Worm (Caenorhabditis elegans) whole organism, early embryonic: ENCODE results near the gene Y37H2A.12.

Experiments
- B0310.2 ChIP-seq: sonication (generic microtip); optimal IDR thresholded peaks from 2 replicates; lab custom pipeline; 2016; ENCODE audit warnings: mild to moderate bottlenecking, missing genetic modification characterization, missing compliant biosample characterization
- F13C5.2 ChIP-seq: sonication (generic microtip); optimal IDR thresholded peaks from 2 replicates; lab custom pipeline; 2017; ENCODE audit warnings: mild to moderate bottlenecking, missing genetic modification characterization, inconsistent platforms, missing compliant biosample characterization
- aly-1 ChIP-seq: sonication (generic microtip); optimal IDR thresholded peaks from 2 replicates; lab custom pipeline; 2016; ENCODE audit warnings: missing genetic modification characterization, missing compliant biosample characterization
- ama-1 ChIP-seq: fragments of 150-350 bp; optimal IDR thresholded peaks from 2 replicates; lab custom pipeline; 2014
- ceh-36 ChIP-seq: sonication (generic microtip); optimal IDR thresholded peaks from 2 replicates; lab custom pipeline; 2016; ENCODE audit warnings: missing genetic modification characterization, inconsistent platforms, missing compliant biosample characterization
- ets-7 ChIP-seq: sonication (generic microtip); optimal IDR thresholded peaks from 2 replicates; lab custom pipeline; 2016; ENCODE audit warnings: missing genotype, missing genetic modification characterization, missing compliant biosample characterization
- flt-1 ChIP-seq: fragments of 200-800 bp; sonication (Bioruptor generic); IDR thresholded peaks from 2 replicates; pipeline ENCODE4 v1.3.6; 2022; ENCODE audit warnings: missing genetic modification characterization, missing compliant biosample characterization
- hnd-1 ChIP-seq: sonication (generic microtip); optimal IDR thresholded peaks from 2 replicates; lab custom pipeline; 2016; ENCODE audit warnings: missing genetic modification characterization, missing compliant biosample characterization
- pes-1 ChIP-seq: fragments of 200-800 bp; sonication (Bioruptor generic); IDR thresholded peaks from 2 replicates; pipeline ENCODE4 v1.3.6; 2022; ENCODE audit warnings: missing genetic modification reagents, missing genetic modification characterization, missing compliant biosample characterization
- scrt-1 ChIP-seq: fragments of 200-800 bp; sonication (Bioruptor generic); IDR thresholded peaks from 2 replicates; pipeline ENCODE4 v1.3.6; 2022; ENCODE audit warnings: missing genetic modification characterization, missing compliant biosample characterization
- sea-1 ChIP-seq: fragments of 200-800 bp; sonication (Bioruptor generic); conservative IDR thresholded peaks from 2 replicates; pipeline ENCODE4 v1.3.6; 2022; ENCODE audit warnings: missing genetic modification characterization, missing compliant biosample characterization
- tbx-37 ChIP-seq: fragments of 200-800 bp; sonication (Bioruptor generic); conservative IDR thresholded peaks from 2 replicates; pipeline ENCODE4 v1.3.6; 2022; ENCODE audit warnings: missing genetic modification reagents, missing genetic modification characterization, missing compliant biosample characterization

ce11 chrV:18125075-18125474, 5.9 kb downstream of the Y37H2A.12 start, which contains the start of gene fbxa-210:
- TF ChIP-seq ets-7 (tag; lab: Kevin White, UChicago) (no peak), aly-1 (tag; lab: Kevin White, UChicago) (no peak), scrt-1 (GFP tag; lab: Robert Waterston, UW) (no peak), pes-1 (GFP tag; lab: Robert Waterston, UW) (no peak), ama-1 (no peak), flt-1 (GFP tag; lab: Robert Waterston, UW) (no peak), F13C5.2 (tag; lab: Kevin White, UChicago) (no peak), ceh-36 (no peak), sea-1 (GFP tag; lab: Robert Waterston, UW) (no peak), hnd-1 (tag; lab: Kevin White, UChicago) (no peak), tbx-37 (GFP tag; lab: Robert Waterston, UW) (no peak), B0310.2 (tag; lab: Kevin White, UChicago) (no peak)
